Fruit fly (Drosophila melanogaster): ENCODE results near the gene CG10336.

Gene CG10336

dm6 chr2L:18717365-18718011 is 28.2 kb downstream of the CG10336 start (continued):
- no peak for TF ChIP-seq Atf-2 (GFP tag; optimal IDR thresholded peaks at IDR 0.05)
- no peak for TF ChIP-seq CG31388 (GFP tag; optimal IDR thresholded peaks at IDR 0.05)
- TF ChIP-seq usp (GFP tag; optimal IDR thresholded peaks at IDR 0.05): no peak
- TF ChIP-seq Xrp1 (GFP tag; IDR thresholded peaks at IDR 0.05): peak; percentile 39; the same call in 1 of the 2 replicates
- TF ChIP-seq lola (GFP tag; optimal IDR thresholded peaks at IDR 0.05): no peak
- TF ChIP-seq CG10209 (GFP tag; optimal IDR thresholded peaks at IDR 0.05): peak; percentile 15
- TF ChIP-seq BtbVII (GFP tag; optimal IDR thresholded peaks at IDR 0.05): peak; percentile 47
- TF ChIP-seq chm (GFP tag; IDR thresholded peaks at IDR 0.05): 0 out of 2 replicates have a peak, but pooled peaks have one; percentile 23
- TF ChIP-seq BEAF-32 (GFP tag; optimal IDR thresholded peaks at IDR 0.05): no peak
- peak; percentile 0 for TF ChIP-seq Blimp-1 (GFP tag; optimal IDR thresholded peaks at IDR 0.05)
- no peak for TF ChIP-seq tin (GFP tag; optimal IDR thresholded peaks at IDR 0.05)
- no peak for TF ChIP-seq CG16779 (GFP tag; IDR thresholded peaks at IDR 0.05)
- no peak for TF ChIP-seq ttk (GFP tag; IDR thresholded peaks at IDR 0.05)
- TF ChIP-seq trem (tag; optimal IDR thresholded peaks at IDR 0.05): no peak
- TF ChIP-seq CG6683 (GFP tag; optimal IDR thresholded peaks at IDR 0.05): no peak
- no peak for TF ChIP-seq mld (GFP tag; IDR thresholded peaks at IDR 0.05; ENCODE audit: partially characterized antibody)
- TF ChIP-seq jing (GFP tag; optimal IDR thresholded peaks at IDR 0.05): peak; percentile 19
- peak; percentile 1 for TF ChIP-seq Xbp1 (GFP tag; optimal IDR thresholded peaks at IDR 0.05)
- peak; percentile 34; the same call in 1 of the 3 replicates for TF ChIP-seq CG11456 (GFP tag; IDR thresholded peaks at IDR 0.05)
- no peak for TF ChIP-seq CG12236 (GFP tag; optimal IDR thresholded peaks at IDR 0.05)
- TF ChIP-seq CG10147 (GFP tag; optimal IDR thresholded peaks at IDR 0.05): no peak
- TF ChIP-seq dysf (GFP tag; IDR thresholded peaks at IDR 0.05): 0 out of 3 replicates have a peak, but pooled peaks have one; percentile 34
- TF ChIP-seq peb (GFP tag; IDR thresholded peaks at IDR 0.05): no peak
- no peak for TF ChIP-seq sug (tag; optimal IDR thresholded peaks at IDR 0.05)
- TF ChIP-seq MTF-1 (GFP tag; optimal IDR thresholded peaks at IDR 0.05; ENCODE audit: borderline replicate concordance): peak; percentile 5
- no peak for TF ChIP-seq D19B (GFP tag; optimal IDR thresholded peaks at IDR 0.05)
- TF ChIP-seq cwo (GFP tag; optimal IDR thresholded peaks at IDR 0.05): peak; percentile 18
- TF ChIP-seq odd (GFP tag; optimal IDR thresholded peaks at IDR 0.05): peak; percentile 6
- TF ChIP-seq sc (optimal IDR thresholded peaks at IDR 0.05): no peak
- no peak for TF ChIP-seq sc (GFP tag; optimal IDR thresholded peaks at IDR 0.05)
- peak; percentile 17 for TF ChIP-seq CG1603 (tag; optimal IDR thresholded peaks at IDR 0.05)
- peak; percentile 42 for TF ChIP-seq CG12071 (GFP tag; optimal IDR thresholded peaks at IDR 0.05)
- TF ChIP-seq H2.0 (GFP tag; IDR thresholded peaks at IDR 0.05): no peak
- TF ChIP-seq Nf-YA (GFP tag; IDR thresholded peaks at IDR 0.05): 0 out of 2 replicates have a peak, but pooled peaks have one; percentile 18
- TF ChIP-seq CG13894 (tag; optimal IDR thresholded peaks at IDR 0.05): no peak
- TF ChIP-seq dan (GFP tag; IDR thresholded peaks at IDR 0.05): no peak
- peak; percentile 25 for TF ChIP-seq bcd (GFP tag; optimal IDR thresholded peaks at IDR 0.05)
- no peak for TF ChIP-seq crc (GFP tag; optimal IDR thresholded peaks at IDR 0.05)
- TF ChIP-seq grau (tag; optimal IDR thresholded peaks at IDR 0.05): peak; percentile 30
- TF ChIP-seq aop (GFP tag; IDR thresholded peaks at IDR 0.05): 0 out of 2 replicates have a peak, but pooled peaks have one; percentile 34
- no peak for TF ChIP-seq GATAe (GFP tag; conservative IDR thresholded peaks at IDR 0.05)
- TF ChIP-seq Ets65A (GFP tag): peak; percentile 87
- TF ChIP-seq wek (GFP tag; optimal IDR thresholded peaks at IDR 0.05): peak; percentile 23
- no peak for TF ChIP-seq CG15269 (tag; optimal IDR thresholded peaks at IDR 0.05)
- peak; percentile 28 for TF ChIP-seq CG8924 (tag; optimal IDR thresholded peaks at IDR 0.05)
- TF ChIP-seq h (optimal IDR thresholded peaks at IDR 0.05): no peak
- no peak for TF ChIP-seq repo (GFP tag; optimal IDR thresholded peaks at IDR 0.05)
- TF ChIP-seq wdn (GFP tag; IDR thresholded peaks at IDR 0.05): no peak
- peak; percentile 1 for TF ChIP-seq az2 (GFP tag; optimal IDR thresholded peaks at IDR 0.05)
- TF ChIP-seq CG5180 (GFP tag; optimal IDR thresholded peaks at IDR 0.05): peak; percentile 5
